Worm (Caenorhabditis elegans) whole organism, L2 larva: ENCODE data around the gene clec-136.

ENCODE experiments used
- dmd-4 ChIP-seq: sonication (generic microtip); optimal IDR thresholded peaks from 2 replicates; lab custom pipeline; 2017; ENCODE audit warnings: missing biosample characterization, missing genetic modification characterization
- fos-1 ChIP-seq: fragments of 150-350 bp; optimal IDR thresholded peaks from 2 replicates; lab custom pipeline; 2014; ENCODE audit warnings: missing biosample characterization, missing genetic modification characterization
- nhr-237 ChIP-seq: fragments of 150-350 bp; optimal IDR thresholded peaks from 2 replicates; lab custom pipeline; 2014; ENCODE audit warnings: missing biosample characterization, missing genetic modification characterization
- unc-55 ChIP-seq: fragments of 150-350 bp; sonication (generic microtip); optimal IDR thresholded peaks from 3 replicates; lab custom pipeline; 2014; ENCODE audit warnings: missing biosample characterization, missing genetic modification reagents, missing genetic modification characterization
- unc-62 ChIP-seq: fragments of 150-350 bp; optimal IDR thresholded peaks from 2 replicates; lab custom pipeline; 2014; ENCODE audit warnings: missing biosample characterization, missing genetic modification reagents, missing genetic modification characterization
- ztf-4 ChIP-seq: fragments of 150-350 bp; optimal IDR thresholded peaks from 2 replicates; lab custom pipeline; 2014; ENCODE audit warnings: missing biosample characterization, missing genetic modification characterization

ce11 chrII:4648785-4649184, 32.4 kb upstream of the clec-136 start, which contains the start of gene lgc-27:
- TF ChIP-seq unc-55 (GFP tag; lab: Kevin White, UChicago) (no peak), dmd-4 (tag; lab: Kevin White, UChicago) (no peak), nhr-237 (tag; lab: Kevin White, UChicago) (no peak), ztf-4 (tag; lab: Kevin White, UChicago) (no peak), unc-62 (GFP tag; lab: Kevin White, UChicago) (no peak), fos-1 (no peak)
